Worm (Caenorhabditis elegans) whole organism, early embryonic: Measurements from ENCODE around the gene ZK1307.8.

ENCODE experiments used
- B0310.2 ChIP-seq: sonication (generic microtip); optimal IDR thresholded peaks from 2 replicates; lab custom pipeline; 2016; ENCODE audit warnings: mild to moderate bottlenecking, missing genetic modification characterization, missing compliant biosample characterization
- F13C5.2 ChIP-seq: sonication (generic microtip); optimal IDR thresholded peaks from 2 replicates; lab custom pipeline; 2017; ENCODE audit warnings: mild to moderate bottlenecking, missing genetic modification characterization, inconsistent platforms, missing compliant biosample characterization
- aly-1 ChIP-seq: sonication (generic microtip); optimal IDR thresholded peaks from 2 replicates; lab custom pipeline; 2016; ENCODE audit warnings: missing genetic modification characterization, missing compliant biosample characterization
- ama-1 ChIP-seq: fragments of 150-350 bp; optimal IDR thresholded peaks from 2 replicates; lab custom pipeline; 2014
- ceh-13 ChIP-seq: fragments of 200-800 bp; sonication (Bioruptor generic); optimal IDR thresholded peaks from 2 replicates; lab custom pipeline; 2018; ENCODE audit warnings: mild to moderate bottlenecking, missing genetic modification characterization, missing compliant biosample characterization
- ceh-36 ChIP-seq: sonication (generic microtip); optimal IDR thresholded peaks from 2 replicates; lab custom pipeline; 2016; ENCODE audit warnings: missing genetic modification characterization, inconsistent platforms, missing compliant biosample characterization
- ets-7 ChIP-seq: sonication (generic microtip); optimal IDR thresholded peaks from 2 replicates; lab custom pipeline; 2016; ENCODE audit warnings: missing genotype, missing genetic modification characterization, missing compliant biosample characterization
- flt-1 ChIP-seq: fragments of 200-800 bp; sonication (Bioruptor generic); IDR thresholded peaks from 2 replicates; pipeline ENCODE4 v1.3.6; 2022; ENCODE audit warnings: missing genetic modification characterization, missing compliant biosample characterization
- hmbx-1 ChIP-seq: sonication (generic microtip); optimal IDR thresholded peaks from 2 replicates; lab custom pipeline; 2016; ENCODE audit warnings: mild to moderate bottlenecking, missing genetic modification characterization, missing compliant biosample characterization
- hmg-4 ChIP-seq: fragments of 200-800 bp; sonication (Bioruptor generic); optimal IDR thresholded peaks from 2 replicates; lab custom pipeline; 2018; ENCODE audit warnings: mild to moderate bottlenecking, missing genetic modification characterization, missing compliant biosample characterization
- hnd-1 ChIP-seq: sonication (generic microtip); optimal IDR thresholded peaks from 2 replicates; lab custom pipeline; 2016; ENCODE audit warnings: missing genetic modification characterization, missing compliant biosample characterization
- pes-1 ChIP-seq: fragments of 200-800 bp; sonication (Bioruptor generic); IDR thresholded peaks from 2 replicates; pipeline ENCODE4 v1.3.6; 2022; ENCODE audit warnings: missing genetic modification reagents, missing genetic modification characterization, missing compliant biosample characterization
- scrt-1 ChIP-seq: fragments of 200-800 bp; sonication (Bioruptor generic); IDR thresholded peaks from 2 replicates; pipeline ENCODE4 v1.3.6; 2022; ENCODE audit warnings: missing genetic modification characterization, missing compliant biosample characterization
- sea-1 ChIP-seq: fragments of 200-800 bp; sonication (Bioruptor generic); conservative IDR thresholded peaks from 2 replicates; pipeline ENCODE4 v1.3.6; 2022; ENCODE audit warnings: missing genetic modification characterization, missing compliant biosample characterization
- tbx-11 ChIP-seq: fragments of 200-800 bp; sonication (Bioruptor generic); IDR thresholded peaks from 2 replicates; pipeline ENCODE4 v1.3.6; 2022; ENCODE audit warnings: missing genetic modification characterization, missing compliant biosample characterization
- tbx-37 ChIP-seq: fragments of 200-800 bp; sonication (Bioruptor generic); conservative IDR thresholded peaks from 2 replicates; pipeline ENCODE4 v1.3.6; 2022; ENCODE audit warnings: missing genetic modification reagents, missing genetic modification characterization, missing compliant biosample characterization
- tra-4 ChIP-seq: sonication (generic microtip); optimal IDR thresholded peaks from 2 replicates; lab custom pipeline; 2017; ENCODE audit warnings: missing genetic modification characterization, missing compliant biosample characterization

ZK1307.8 gene

ce11 chrII:9644438-9644837, 20.0 kb downstream of the ZK1307.8 start, which contains the start of gene fzr-1:
TSS of gene fzr-1 (minus strand) at chrII:9644466.
- TF ChIP-seq flt-1 (GFP tag; lab: Robert Waterston, UW) (0 out of 2 replicates have a peak, but pooled peaks have one; percentile 16), tbx-37 (GFP tag; lab: Robert Waterston, UW) (0 out of 2 replicates have a peak, but pooled peaks have one; percentile 10), hmbx-1 (tag; lab: Kevin White, UChicago) (no peak)

- TF ChIP-seq ceh-13 (GFP tag; lab: Kevin White, UChicago) (no peak), hmg-4 (GFP tag; lab: Kevin White, UChicago) (no peak), sea-1 (GFP tag; lab: Robert Waterston, UW) (no peak), ama-1 (lab: Kevin White, UChicago) (no peak), hmbx-1 (tag; lab: Kevin White, UChicago) (no peak), ceh-36 (tag; lab: Kevin White, UChicago) (no peak), ets-7 (no peak), tra-4 (tag; lab: Kevin White, UChicago) (no peak), tbx-11 (GFP tag; lab: Robert Waterston, UW) (no peak), F13C5.2 (tag; lab: Kevin White, UChicago) (no peak), scrt-1 (GFP tag; lab: Robert Waterston, UW) (no peak), pes-1 (GFP tag; lab: Robert Waterston, UW) (no peak), hnd-1 (tag; lab: Kevin White, UChicago) (no peak), tbx-37 (GFP tag; lab: Robert Waterston, UW) (no peak)
Observed at ce11 chrII:9644940-9645634, 20.7 kb downstream of the ZK1307.8 start.

- TF ChIP-seq hmg-4 (GFP tag; lab: Kevin White, UChicago): peak; percentile 77
- peak; percentile 7 for TF ChIP-seq ets-7
- TF ChIP-seq pes-1 (GFP tag; lab: Robert Waterston, UW): no peak
- TF ChIP-seq ceh-36 (tag; lab: Kevin White, UChicago): no peak
- 0 out of 2 replicates have a peak, but pooled peaks have one; percentile 33 for TF ChIP-seq sea-1 (GFP tag; lab: Robert Waterston, UW)
- TF ChIP-seq F13C5.2 (tag; lab: Kevin White, UChicago): peak; percentile 42
- TF ChIP-seq ceh-13 (GFP tag; lab: Kevin White, UChicago): peak; percentile 4
Observed at ce11 chrII:9646122-9646555, 21.7 kb downstream of the ZK1307.8 start.

ce11 chrII:9646928-9647838, 22.8 kb downstream of the ZK1307.8 start, which contains the start of gene sqv-8:
TSS of gene sqv-8 (plus strand) at chrII:9646978.
- TF ChIP-seq sea-1 (GFP tag; lab: Robert Waterston, UW) (no peak), tbx-11 (GFP tag; lab: Robert Waterston, UW) (no peak), hnd-1 (tag; lab: Kevin White, UChicago) (no peak), ceh-13 (GFP tag; lab: Kevin White, UChicago) (no peak), scrt-1 (GFP tag; lab: Robert Waterston, UW) (no peak), ets-7 (no peak), ama-1 (lab: Kevin White, UChicago) (no peak), pes-1 (GFP tag; lab: Robert Waterston, UW) (no peak), tra-4 (tag; lab: Kevin White, UChicago) (no peak), flt-1 (GFP tag; lab: Robert Waterston, UW) (no peak), F13C5.2 (tag; lab: Kevin White, UChicago) (no peak), hmbx-1 (tag; lab: Kevin White, UChicago) (no peak), tbx-37 (GFP tag; lab: Robert Waterston, UW) (no peak)

- TF ChIP-seq flt-1 (GFP tag; lab: Robert Waterston, UW) (no peak), ceh-36 (tag; lab: Kevin White, UChicago) (no peak), B0310.2 (tag; lab: Kevin White, UChicago) (no peak), ama-1 (lab: Kevin White, UChicago) (no peak), hnd-1 (tag; lab: Kevin White, UChicago) (no peak), aly-1 (no peak), tbx-37 (GFP tag; lab: Robert Waterston, UW) (no peak), scrt-1 (GFP tag; lab: Robert Waterston, UW) (no peak), hmbx-1 (tag; lab: Kevin White, UChicago) (no peak), ceh-13 (GFP tag; lab: Kevin White, UChicago) (no peak), tbx-11 (GFP tag; lab: Robert Waterston, UW) (no peak), sea-1 (GFP tag; lab: Robert Waterston, UW) (no peak), ets-7 (no peak), F13C5.2 (tag; lab: Kevin White, UChicago) (no peak), hmg-4 (GFP tag; lab: Kevin White, UChicago) (no peak), pes-1 (GFP tag; lab: Robert Waterston, UW) (no peak), tra-4 (tag; lab: Kevin White, UChicago) (no peak)
Observed at ce11 chrII:9649191-9649590, 24.8 kb downstream of the ZK1307.8 start, which contains the start of gene ZK1307.9. TSS of gene ZK1307.9 (plus strand) at chrII:9649491.

ce11 chrII:9651700-9652099, 27.3 kb downstream of the ZK1307.8 start, which contains the start of gene ZK1307.4:
TSS of gene ZK1307.4 (minus strand) at chrII:9651800.
- TF ChIP-seq tbx-11 (GFP tag; lab: Robert Waterston, UW): no peak
- TF ChIP-seq ceh-13 (GFP tag; lab: Kevin White, UChicago): no peak
- TF ChIP-seq ets-7: no peak
- TF ChIP-seq tbx-37 (GFP tag; lab: Robert Waterston, UW): no peak
- no peak for TF ChIP-seq B0310.2 (tag; lab: Kevin White, UChicago)
- no peak for TF ChIP-seq pes-1 (GFP tag; lab: Robert Waterston, UW)
